Fruit fly (Drosophila melanogaster) ovary, adult (tissue): ENCODE results near the gene kipf.

ENCODE experiments used
- CG17801 ChIP-seq: fragments of 200-800 bp; optimal IDR thresholded peaks from 2 replicates; lab custom pipeline; 2019; ENCODE audit warnings: missing biosample characterization, mild to moderate bottlenecking, missing genetic modification characterization, moderate library complexity; ENCODE audit not compliant: partially characterized antibody

Gene kipf

dm6 chr3R:7913551-7913950, at the start of gene kipf:
kipf (plus strand) TSS chr3R:7913851.
- no peak for TF ChIP-seq CG17801 (GFP tag; lab: Kevin White, UChicago)

DNA sequence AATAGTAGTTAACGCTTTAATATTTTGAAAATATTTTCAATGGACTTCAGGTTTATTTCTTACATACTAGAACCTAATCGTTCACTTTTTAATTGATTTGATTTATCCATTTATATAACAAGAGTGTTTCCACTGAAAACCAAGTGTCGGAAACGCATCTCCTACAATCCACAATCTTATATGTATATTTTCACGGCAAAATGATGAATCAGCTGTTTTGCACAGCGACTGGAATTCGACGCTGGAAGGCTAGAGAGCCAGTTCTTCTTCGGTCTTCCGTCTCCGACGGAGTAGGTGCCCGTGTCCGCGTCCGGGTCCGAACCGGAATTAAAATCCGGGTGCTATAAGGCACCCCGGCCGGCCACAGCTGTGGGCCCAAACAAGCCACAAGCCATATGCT, 29.2 kb upstream of the kipf start:
- TF ChIP-seq CG17801 (GFP tag; lab: Kevin White, UChicago) = no peak

dm6 chr3R:7886167-7886858, 27.3 kb upstream of the kipf start, which contains the start of gene CG17816:
CG17816 (minus strand) TSS chr3R:7886733.
- TF ChIP-seq CG17801 (GFP tag; lab: Kevin White, UChicago) = no peak

DNA sequence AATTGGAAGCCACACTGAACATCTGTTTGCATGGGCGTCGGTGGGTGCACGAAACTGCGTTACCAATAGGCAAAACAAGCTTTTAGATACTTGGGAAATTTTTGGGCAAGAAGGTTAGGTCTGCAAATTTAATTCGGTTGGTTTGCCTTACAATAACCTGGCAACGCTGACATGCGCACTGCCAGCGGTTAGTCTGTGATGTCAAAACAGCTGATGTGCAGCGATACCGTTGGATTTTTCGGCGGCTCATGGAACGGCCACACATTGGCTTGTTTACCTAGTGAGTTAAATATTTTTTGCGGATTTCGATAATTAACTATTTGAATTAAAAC, 26.8 kb upstream of the kipf start, which contains the start of gene ArgRS-m:
Gene ArgRS-m (plus strand): TSS at position 187 of the 332 bp plus-strand sequence.
- TF ChIP-seq CG17801 (GFP tag; lab: Kevin White, UChicago) = peak; percentile 59

- no peak for TF ChIP-seq CG17801 (GFP tag; lab: Kevin White, UChicago)
Observed at dm6 chr3R:7891031-7891430, 22.6 kb upstream of the kipf start, which contains the start of gene wtrw. wtrw (plus strand) TSS chr3R:7891331.

dm6 chr3R:7892246-7893000, 21.2 kb upstream of the kipf start:
- no peak for TF ChIP-seq CG17801 (GFP tag; lab: Kevin White, UChicago)

dm6 chr3R:7894586-7894985, 19.1 kb upstream of the kipf start:
- no peak for TF ChIP-seq CG17801 (GFP tag; lab: Kevin White, UChicago)

DNA sequence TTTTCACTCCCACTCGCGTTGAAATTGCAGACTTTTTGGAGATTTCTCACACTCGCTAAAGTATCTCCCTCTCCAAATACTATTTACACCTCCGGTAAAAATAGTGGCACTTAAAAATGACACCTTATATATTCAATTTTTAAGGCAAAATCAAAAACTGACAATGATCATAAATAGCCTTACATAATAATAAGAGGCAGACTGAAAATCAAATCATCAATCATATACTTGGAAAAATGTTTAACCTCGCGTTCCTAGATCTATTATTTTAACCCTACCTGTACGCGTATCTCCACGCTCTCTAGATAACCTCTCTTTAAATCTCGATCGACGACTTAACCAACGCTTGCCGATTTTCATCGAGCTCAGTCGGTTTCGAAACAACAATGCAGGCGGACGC, 18.2 kb upstream of the kipf start:
- TF ChIP-seq CG17801 (GFP tag; lab: Kevin White, UChicago) = peak; percentile 78

dm6 chr3R:7899277-7899676, 14.4 kb upstream of the kipf start:
- no peak for TF ChIP-seq CG17801 (GFP tag; lab: Kevin White, UChicago)

- peak; percentile 11 for TF ChIP-seq CG17801 (GFP tag; lab: Kevin White, UChicago)
Observed at dm6 chr3R:7902313-7902872, 11.3 kb upstream of the kipf start, which contains the start of gene mRpS9. mRpS9 (minus strand) TSS chr3R:7902667.

DNA sequence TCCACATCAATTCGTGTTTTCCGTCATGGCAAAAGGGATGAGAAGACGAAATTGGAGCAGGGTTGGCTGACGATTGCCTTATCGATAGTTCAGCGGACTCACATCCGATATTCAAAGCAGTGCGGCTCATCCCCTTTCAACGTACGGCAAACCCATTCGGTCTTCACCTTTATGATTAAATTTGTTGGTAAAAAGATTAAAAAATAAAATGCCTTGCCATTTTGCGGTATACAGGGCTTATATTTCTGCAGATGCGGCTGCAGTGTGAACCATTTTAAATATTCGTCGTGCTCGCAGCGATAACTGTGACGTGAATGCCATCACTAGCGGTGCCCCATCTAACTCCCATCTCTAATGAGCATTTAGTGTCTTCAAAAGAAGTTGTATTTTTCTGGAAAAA, 6.3 kb upstream of the kipf start, which contains the start of the genes Taf7 and EMC1:
Gene Taf7 (plus strand): TSS at position 23 of the 400 bp plus-strand sequence.
Gene EMC1 (minus strand): TSS at position 53 of the 400 bp plus-strand sequence.
- TF ChIP-seq CG17801 (GFP tag; lab: Kevin White, UChicago) = no peak

DNA sequence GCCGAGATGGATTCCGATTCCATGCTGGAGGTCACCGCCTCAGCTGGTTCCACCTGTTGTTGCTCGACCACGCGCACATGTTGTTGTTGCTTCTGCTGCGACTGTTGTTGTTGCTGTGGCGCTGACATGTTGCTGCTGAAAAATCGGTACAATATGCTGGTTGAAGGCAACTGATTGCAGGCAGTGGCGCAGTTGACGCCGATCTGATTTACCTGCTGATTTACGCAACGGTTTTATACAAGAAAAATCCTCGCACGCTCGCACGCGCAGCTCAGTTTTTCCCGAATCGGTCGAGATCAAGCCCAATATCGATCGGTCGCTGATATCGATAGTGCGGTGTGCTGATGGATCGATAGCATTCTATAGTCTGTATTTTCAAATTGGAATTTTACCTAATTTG, 2.2 kb upstream of the kipf start, which contains the start of gene Prat:
Gene Prat (minus strand): TSS at position 298 of the 400 bp plus-strand sequence.
- no peak for TF ChIP-seq CG17801 (GFP tag; lab: Kevin White, UChicago)

dm6 chr3R:7913139-7913538, 512 bp upstream of the kipf start, which contains the start of gene Rfk:
Rfk (minus strand) TSS chr3R:7913290.
- peak; percentile 23 for TF ChIP-seq CG17801 (GFP tag; lab: Kevin White, UChicago)

dm6 chr3R:7920196-7920595, 6.5 kb downstream of the kipf start, which contains the start of the genes CG10445 and lds:
CG10445 (minus strand) TSS chr3R:7920299.
lds (plus strand) TSS chr3R:7920431.
- no peak for TF ChIP-seq CG17801 (GFP tag; lab: Kevin White, UChicago)

DNA sequence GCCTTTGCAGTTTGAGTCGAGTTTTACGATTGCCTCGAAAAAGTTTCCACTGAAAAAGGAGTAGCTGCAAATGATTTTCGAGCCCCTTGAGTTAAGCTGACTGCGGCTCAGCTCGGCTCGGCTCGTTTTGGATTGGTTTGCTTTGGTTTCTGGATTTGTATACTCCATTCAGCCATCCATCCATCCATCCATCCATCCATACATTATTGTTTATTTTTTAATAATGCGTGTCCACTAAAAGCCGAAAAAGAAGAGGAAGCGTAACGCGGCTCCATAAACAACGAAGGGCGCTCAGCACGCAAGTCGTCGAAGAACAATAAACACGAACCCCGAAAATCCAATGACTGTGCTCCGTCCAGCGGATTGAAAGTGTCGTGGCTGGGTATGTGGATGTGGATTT, 12.7 kb downstream of the kipf start:
- TF ChIP-seq CG17801 (GFP tag; lab: Kevin White, UChicago) = no peak
